Fruit fly (Drosophila melanogaster): ENCODE measurements around the gene Atpalpha.

DNA sequence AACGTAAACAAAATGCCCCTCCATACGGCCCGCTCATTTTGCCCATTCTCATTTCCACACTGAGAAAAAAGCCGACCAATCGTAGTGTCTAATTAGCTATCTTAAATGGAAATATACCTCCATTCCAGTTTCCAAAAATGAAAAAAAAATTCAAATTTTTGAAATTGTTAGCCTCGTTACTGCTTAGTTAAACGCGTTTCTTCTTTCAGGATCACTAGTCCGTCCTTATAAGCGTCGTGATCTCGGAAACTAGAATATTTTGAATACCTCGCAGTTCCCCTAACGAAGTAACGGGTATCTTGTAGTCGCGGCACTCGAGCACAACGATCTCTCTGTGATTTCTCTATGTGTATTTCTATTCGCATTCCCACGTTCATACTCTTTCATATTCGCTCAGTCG is 41.1 kb downstream of the Atpalpha start:
- no peak for TF ChIP-seq CG8632 (GFP tag; optimal IDR thresholded peaks at IDR 0.05)
- no peak for TF ChIP-seq Lpt (GFP tag; optimal IDR thresholded peaks at IDR 0.05)
- peak; percentile 57 for TF ChIP-seq Hr4 (GFP tag; optimal IDR thresholded peaks at IDR 0.05)
